Fruit fly (Drosophila melanogaster) whole organism, wandering third instar larva: ENCODE results near the gene Fancm.
A peak's percentile ranks its signal among the peaks of the same experiment; 100 is the strongest.

Source experiments
- Abd-B ChIP-seq: fragments of >200 bp; optimal IDR thresholded peaks from 2 replicates; lab custom pipeline; 2017; ENCODE audit warnings: missing biosample characterization, missing genetic modification characterization
- CG32264 ChIP-seq: fragments of 200-800 bp; sonication (Bioruptor generic); optimal IDR thresholded peaks from 2 replicates; lab custom pipeline; 2016; ENCODE audit warnings: missing biosample characterization, missing genetic modification characterization
- CG9705 ChIP-seq: fragments of 200-800 bp; sonication (Bioruptor generic); optimal IDR thresholded peaks from 2 replicates; lab custom pipeline; 2018; ENCODE audit warnings: missing biosample characterization, mild to moderate bottlenecking, missing genetic modification characterization
- CrebA ChIP-seq: fragments of 200-800 bp; sonication (Bioruptor generic); optimal IDR thresholded peaks from 2 replicates; lab custom pipeline; 2016; ENCODE audit warnings: missing biosample characterization, mild to moderate bottlenecking, missing genetic modification characterization, borderline replicate concordance
- Dfd ChIP-seq: fragments of >200 bp; optimal IDR thresholded peaks from 2 replicates; lab custom pipeline; 2017; ENCODE audit warnings: missing biosample characterization, missing genetic modification characterization
- Dif ChIP-seq: fragments of 200-275, 200-300 bp; sonication (Bioruptor generic); optimal IDR thresholded peaks from 2 replicates; lab custom pipeline; 2018; ENCODE audit warnings: missing biosample characterization, missing genetic modification characterization; ENCODE audit not compliant: partially characterized antibody
- GATAd ChIP-seq: sonication (Bioruptor generic); optimal IDR thresholded peaks from 2 replicates; lab custom pipeline; 2016; ENCODE audit warnings: missing biosample characterization, missing genetic modification characterization
- HLH106 ChIP-seq: fragments of 200-800 bp; optimal IDR thresholded peaks from 3 replicates; lab custom pipeline; 2019; ENCODE audit warnings: missing biosample characterization, mild to moderate bottlenecking, missing genetic modification characterization, moderate library complexity
- Hnf4 ChIP-seq: fragments of 200-800 bp; sonication (Bioruptor generic); optimal IDR thresholded peaks from 2 replicates; lab custom pipeline; 2016; ENCODE audit warnings: missing biosample characterization, mild to moderate bottlenecking, missing genetic modification characterization
- Hr78 ChIP-seq: fragments of >200 bp; optimal IDR thresholded peaks from 2 replicates; lab custom pipeline; 2017; ENCODE audit warnings: missing biosample characterization, missing genetic modification characterization
- Hr83 ChIP-seq: fragments of 200-300 bp; sonication (Bioruptor generic); optimal IDR thresholded peaks from 2 replicates; lab custom pipeline; 2016; ENCODE audit warnings: missing biosample characterization, mild to moderate bottlenecking, missing genetic modification characterization, moderate library complexity; ENCODE audit not compliant: poor library complexity, severe bottlenecking
- Jra ChIP-seq: sonication (Bioruptor generic); optimal IDR thresholded peaks from 2 replicates; lab custom pipeline; 2016; ENCODE audit warnings: missing biosample characterization, missing genetic modification characterization
- Mio ChIP-seq: sonication (Bioruptor generic); optimal IDR thresholded peaks from 2 replicates; lab custom pipeline; 2016; ENCODE audit warnings: missing biosample characterization, missing genetic modification characterization
- Myc ChIP-seq: fragments of >200 bp; optimal IDR thresholded peaks from 2 replicates; lab custom pipeline; 2017
- N ChIP-seq: fragments of >200 bp; optimal IDR thresholded peaks from 2 replicates; lab custom pipeline; 2018; ENCODE audit warnings: missing biosample characterization, missing external identifiers, missing genetic modification characterization
- OdsH ChIP-seq: fragments of 200-800 bp; sonication (Bioruptor generic); optimal IDR thresholded peaks from 2 replicates; lab custom pipeline; 2016; ENCODE audit warnings: missing biosample characterization, mild to moderate bottlenecking, missing genetic modification characterization
- Rel ChIP-seq, 2 experiments: fragments of 200-800 bp; sonication (Bioruptor generic) in 1 of 2; optimal IDR thresholded peaks; 2 replicates in 1 of 2; 3 replicates in 1 of 2; lab custom pipeline; 2016 to 2019; ENCODE audit warnings: mild to moderate bottlenecking in 2 of 2, missing biosample characterization in 2 of 2, missing genetic modification characterization in 2 of 2, moderate library complexity in 1 of 2
- Sp1 ChIP-seq: fragments of 200-800 bp; sonication (Bioruptor generic); optimal IDR thresholded peaks from 3 replicates; lab custom pipeline; 2019; ENCODE audit warnings: missing biosample characterization, mild to moderate bottlenecking, missing genetic modification characterization, moderate library complexity
- Vsx2 ChIP-seq: fragments of 200-300, 225-300 bp; sonication (Bioruptor generic); optimal IDR thresholded peaks from 2 replicates; lab custom pipeline; 2018; ENCODE audit warnings: missing biosample characterization, missing genetic modification characterization; ENCODE audit not compliant: partially characterized antibody
- br ChIP-seq: fragments of 200-800 bp; sonication (Bioruptor generic); optimal IDR thresholded peaks from 2 replicates; lab custom pipeline; 2016; ENCODE audit warnings: missing biosample characterization, missing genetic modification characterization
- brk ChIP-seq: fragments of 200-800 bp; sonication (Bioruptor generic); optimal IDR thresholded peaks from 2 replicates; lab custom pipeline; 2016; ENCODE audit warnings: missing biosample characterization, mild to moderate bottlenecking, missing genetic modification characterization
- dl ChIP-seq, 2 experiments: fragments of 175-275, 200-275 bp in 1 of 2; fragments of 200-275 bp in 1 of 2; sonication (Bioruptor generic); optimal IDR thresholded peaks; lab custom pipeline; 2018; ENCODE audit warnings: mild to moderate bottlenecking in 2 of 2, missing biosample characterization in 2 of 2, missing genetic modification characterization in 2 of 2, moderate library complexity in 2 of 2; ENCODE audit not compliant: partially characterized antibody in 2 of 2, insufficient read depth in 1 of 2
- dmrt93B ChIP-seq: fragments of 200-800 bp; sonication (Bioruptor generic); optimal IDR thresholded peaks from 2 replicates; lab custom pipeline; 2018; ENCODE audit warnings: missing biosample characterization, mild to moderate bottlenecking, missing genetic modification characterization
- dsf ChIP-seq: sonication (Bioruptor generic); optimal IDR thresholded peaks from 2 replicates; lab custom pipeline; 2016; ENCODE audit warnings: missing biosample characterization, missing genetic modification characterization, borderline replicate concordance
- ey ChIP-seq: fragments of 200-800 bp; sonication (Bioruptor generic); optimal IDR thresholded peaks from 2 replicates; lab custom pipeline; 2016; ENCODE audit warnings: missing biosample characterization, missing genetic modification characterization
- foxo ChIP-seq, 2 experiments: fragments of 200-800 bp; sonication (Bioruptor generic); optimal IDR thresholded peaks; 2 replicates in 1 of 2; 3 replicates in 1 of 2; lab custom pipeline; 2016 to 2017; ENCODE audit warnings: missing biosample characterization in 2 of 2, missing genetic modification characterization in 2 of 2
- fru ChIP-seq: fragments of 200-800 bp; sonication (Bioruptor generic); optimal IDR thresholded peaks from 3 replicates; lab custom pipeline; 2016; ENCODE audit warnings: missing biosample characterization, mild to moderate bottlenecking, missing genetic modification characterization
- h ChIP-seq: fragments of 200-800 bp; sonication (Bioruptor generic); optimal IDR thresholded peaks from 3 replicates; lab custom pipeline; 2016; ENCODE audit warnings: missing biosample characterization, mild to moderate bottlenecking, missing genetic modification characterization
- jim ChIP-seq: fragments of 175-275, 200-325 bp; sonication (Bioruptor generic); optimal IDR thresholded peaks from 2 replicates; lab custom pipeline; 2016; ENCODE audit warnings: missing biosample characterization, mild to moderate bottlenecking, missing genetic modification characterization
- lola ChIP-seq: fragments of >200 bp; optimal IDR thresholded peaks from 2 replicates; lab custom pipeline; 2017; ENCODE audit warnings: missing biosample characterization, missing genetic modification characterization
- pan ChIP-seq: fragments of >200 bp; optimal IDR thresholded peaks from 2 replicates; lab custom pipeline; 2017
- psq ChIP-seq: fragments of 200-800 bp; sonication (Bioruptor generic); optimal IDR thresholded peaks from 3 replicates; lab custom pipeline; 2017; ENCODE audit warnings: missing biosample characterization, mild to moderate bottlenecking, missing genetic modification characterization, moderate library complexity
- rgr ChIP-seq: fragments of 200-800 bp; sonication (Bioruptor generic); optimal IDR thresholded peaks from 3 replicates; lab custom pipeline; 2016; ENCODE audit warnings: missing biosample characterization, mild to moderate bottlenecking, missing genetic modification characterization
- sage ChIP-seq: fragments of 200-800 bp; sonication (Bioruptor generic); optimal IDR thresholded peaks from 2 replicates; lab custom pipeline; 2016; ENCODE audit warnings: missing biosample characterization, mild to moderate bottlenecking, missing genetic modification characterization
- sv ChIP-seq: fragments of 200-800 bp; sonication (Bioruptor generic); optimal IDR thresholded peaks from 3 replicates; lab custom pipeline; 2016; ENCODE audit warnings: missing biosample characterization, missing genetic modification characterization
- tai ChIP-seq: sonication (Bioruptor generic); optimal IDR thresholded peaks from 2 replicates; lab custom pipeline; 2016; ENCODE audit warnings: missing biosample characterization, missing genetic modification characterization
- usp ChIP-seq: fragments of >200 bp; optimal IDR thresholded peaks from 2 replicates; lab custom pipeline; 2017; ENCODE audit warnings: missing biosample characterization, missing genetic modification characterization
- woc ChIP-seq: sonication (Bioruptor generic); optimal IDR thresholded peaks from 2 replicates; lab custom pipeline; 2016; ENCODE audit warnings: missing biosample characterization, mild to moderate bottlenecking, missing genetic modification characterization

The Fancm gene

DNA sequence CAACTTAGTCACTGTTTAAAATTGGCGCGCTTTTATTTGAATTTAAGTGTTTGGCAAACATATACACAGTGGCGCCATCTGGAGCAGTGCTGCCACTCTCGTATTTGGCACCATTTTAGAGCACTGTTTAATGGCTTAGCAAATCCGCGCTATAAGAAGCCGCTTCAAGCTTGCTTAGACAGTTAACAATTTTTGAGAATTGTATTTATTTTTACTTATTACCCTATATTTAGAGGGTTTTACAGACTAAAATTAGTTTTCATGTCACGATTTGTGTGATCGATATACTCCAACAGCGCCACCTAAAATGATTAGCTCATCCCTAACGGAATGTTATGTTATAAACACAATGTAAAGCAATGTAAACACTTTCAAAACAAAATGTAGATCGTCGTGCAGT is at the start of gene Fancm:
Gene Fancm (plus strand): TSS at position 366 of the 400 bp plus-strand sequence.
- TF ChIP-seq lola (GFP tag; lab: Kevin White, UChicago) (no peak), Rel (GFP tag; optimal IDR thresholded peaks at IDR 0.05; lab: Kevin White, UChicago) (no peak), Rel (tag; optimal IDR thresholded peaks at IDR 0.05; lab: Kevin White, UChicago) (no peak), sage (GFP tag; lab: Kevin White, UChicago) (no peak), dsf (no peak), Myc (lab: Kevin White, UChicago) (peak; percentile 30), Hr83 (GFP tag; lab: Kevin White, UChicago) (peak; percentile 3), Sp1 (GFP tag; lab: Kevin White, UChicago) (no peak), foxo (GFP tag; optimal IDR thresholded peaks at IDR 0.05; lab: Kevin White, UChicago) (peak in 1 of 2 experiments; percentile 77), CG32264 (GFP tag; lab: Kevin White, UChicago) (no peak), br (GFP tag; lab: Kevin White, UChicago) (peak; percentile 60), pan (lab: Kevin White, UChicago) (no peak), Dif (no peak), Abd-B (GFP tag; lab: Kevin White, UChicago) (no peak), CG9705 (GFP tag; lab: Kevin White, UChicago) (peak; percentile 35), sv (GFP tag; lab: Kevin White, UChicago) (peak; percentile 51), rgr (GFP tag; lab: Kevin White, UChicago) (peak; percentile 62), Vsx2 (GFP tag; lab: Kevin White, UChicago) (no peak), dl (GFP tag; optimal IDR thresholded peaks at IDR 0.05; lab: Kevin White, UChicago; ENCODE audit: insufficient read depth in 1 of 2, partially characterized antibody in 2 of 2) (no peak), Hnf4 (peak; percentile 70), Mio (GFP tag; lab: Kevin White, UChicago) (no peak), dmrt93B (GFP tag; lab: Kevin White, UChicago) (peak; percentile 53), ey (GFP tag; lab: Kevin White, UChicago) (peak; percentile 58), usp (no peak), h (peak; percentile 58), tai (GFP tag; lab: Kevin White, UChicago) (no peak), woc (no peak), psq (GFP tag; lab: Kevin White, UChicago) (peak; percentile 49), OdsH (peak; percentile 55), N (GFP tag; lab: Kevin White, UChicago) (no peak), HLH106 (tag; lab: Kevin White, UChicago) (peak; percentile 60), GATAd (GFP tag; lab: Kevin White, UChicago) (no peak), brk (peak; percentile 66), Dfd (GFP tag; lab: Kevin White, UChicago) (no peak), Jra (peak; percentile 63), fru (GFP tag; lab: Kevin White, UChicago) (peak; percentile 60), CrebA (GFP tag; lab: Kevin White, UChicago) (no peak), Hr78 (GFP tag; lab: Kevin White, UChicago) (no peak), jim (GFP tag; lab: Kevin White, UChicago) (no peak)
- TF ChIP-seq, all 38 proteins: peak for 17

DNA sequence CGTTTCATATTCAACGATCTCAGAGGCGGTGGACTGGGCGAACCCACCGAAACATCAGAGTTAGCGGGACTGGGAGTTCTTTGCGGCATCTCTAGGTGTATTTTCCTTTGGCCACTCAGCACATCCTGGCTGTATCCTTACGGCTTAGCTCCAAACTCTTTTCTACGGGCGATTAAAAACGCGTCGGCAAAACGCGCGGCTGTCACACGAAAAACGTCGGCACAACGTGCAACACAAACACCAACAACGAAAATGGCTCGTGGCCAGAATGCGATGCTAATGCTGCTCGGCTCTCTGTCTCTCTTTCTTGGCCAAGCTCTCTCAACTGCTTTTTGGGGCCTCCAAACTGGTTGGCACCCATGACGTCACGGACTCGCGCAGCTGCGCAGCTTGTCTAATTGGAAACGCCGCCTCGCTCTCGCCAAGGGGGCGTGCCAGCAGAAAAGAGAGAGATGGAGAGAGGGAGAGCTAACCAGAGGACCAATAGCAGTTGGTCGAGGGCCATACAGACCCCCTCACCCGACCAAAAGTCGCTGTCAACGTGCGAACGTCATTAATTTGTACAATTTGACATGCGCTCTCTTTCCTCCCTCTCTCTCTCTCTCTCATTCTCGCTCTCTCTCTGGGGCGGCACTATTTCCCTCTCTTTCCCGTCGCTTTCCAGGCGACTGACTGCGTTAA is 48.1 kb upstream of the Fancm start, which contains the start of gene lbl:
Gene lbl (minus strand): TSS at position 255 of the 681 bp plus-strand sequence.
- TF ChIP-seq woc: no peak
- peak in 1 of 2 experiments; percentile 55 for TF ChIP-seq dl (GFP tag; optimal IDR thresholded peaks at IDR 0.05; lab: Kevin White, UChicago; ENCODE audit: insufficient read depth in 1 of 2, partially characterized antibody in 2 of 2)
- peak; percentile 73 for TF ChIP-seq Vsx2 (GFP tag; lab: Kevin White, UChicago)
- no peak for TF ChIP-seq sage (GFP tag; lab: Kevin White, UChicago)
- peak; percentile 73 for TF ChIP-seq Dif
